Fruit fly (Drosophila melanogaster) whole organism, embryonic: Measurements from ENCODE around the gene CCAP-R.

Experiments
- Awh ChIP-seq: fragments of 200-800 bp; sonication (Bioruptor generic); IDR thresholded peaks from 2 replicates; pipeline ENCODE4, ENCODE4 v1.3.6; 2022; ENCODE audit warnings: missing biosample characterization, missing genetic modification characterization
- Blimp-1 ChIP-seq: fragments of 200-800 bp; sonication (Bioruptor generic); optimal IDR thresholded peaks from 3 replicates; lab custom pipeline; 2018; ENCODE audit warnings: missing biosample characterization, missing genetic modification characterization, mild to moderate bottlenecking, moderate library complexity, missing genetic modification reagents
- Bteb2 ChIP-seq: fragments of 200-800 bp; sonication (Bioruptor generic); optimal IDR thresholded peaks from 2 replicates; lab custom pipeline; 2016; ENCODE audit warnings: missing biosample characterization, missing genetic modification characterization
- C15 ChIP-seq: fragments of 200-800 bp; sonication (Bioruptor generic); IDR thresholded peaks from 3 replicates; pipeline ENCODE4 v1.3.6; 2022; ENCODE audit warnings: missing biosample characterization, missing genetic modification characterization
- CG11695 ChIP-seq: fragments of 200-800 bp; sonication (Bioruptor generic); IDR thresholded peaks from 3 replicates; pipeline ENCODE4 v1.3.6; 2022; ENCODE audit warnings: missing biosample characterization, missing genetic modification characterization
- CG11723 ChIP-seq: fragments of 200-800 bp; sonication (Bioruptor generic); optimal IDR thresholded peaks from 2 replicates; lab custom pipeline; 2017; ENCODE audit warnings: missing biosample characterization, mild to moderate bottlenecking, missing genetic modification characterization
- CG12391 ChIP-seq: fragments of 200-800 bp; sonication (Bioruptor generic); optimal IDR thresholded peaks from 3 replicates; lab custom pipeline; 2018; ENCODE audit warnings: missing biosample characterization, mild to moderate bottlenecking, missing genetic modification characterization, moderate library complexity
- CG14014 ChIP-seq: fragments of 200-800 bp; sonication (Bioruptor generic); IDR thresholded peaks from 2 replicates; pipeline ENCODE4 v1.3.6; 2022; ENCODE audit warnings: missing biosample characterization, missing genetic modification characterization
- CG14667 ChIP-seq: fragments of 200-800 bp; sonication (Bioruptor generic); IDR thresholded peaks from 2 replicates; pipeline ENCODE4 v1.3.6; 2022; ENCODE audit warnings: missing biosample characterization, missing genetic modification characterization
- CG15011 ChIP-seq: fragments of 200-800 bp; sonication (Bioruptor generic); optimal IDR thresholded peaks from 3 replicates; lab custom pipeline; 2018; ENCODE audit warnings: missing biosample characterization, mild to moderate bottlenecking, missing genetic modification characterization
- CG1647 ChIP-seq: fragments of 200-800 bp; sonication (Bioruptor generic); optimal IDR thresholded peaks from 3 replicates; lab custom pipeline; 2016; ENCODE audit warnings: missing biosample characterization, missing genetic modification characterization
- CG2129 ChIP-seq: fragments of 200-800 bp; sonication (Bioruptor generic); IDR thresholded peaks from 2 replicates; pipeline ENCODE4 v1.3.6; 2022; ENCODE audit warnings: missing biosample characterization, missing genetic modification characterization; ENCODE audit not compliant: partially characterized antibody
- CG2199 ChIP-seq: fragments of 200-800 bp; sonication (Bioruptor generic); IDR thresholded peaks from 3 replicates; pipeline ENCODE4 v1.3.6; 2022; ENCODE audit warnings: missing biosample characterization, missing genetic modification characterization
- CG4328 ChIP-seq: fragments of 200-800 bp; sonication (Bioruptor generic); optimal IDR thresholded peaks from 3 replicates; lab custom pipeline; 2017; ENCODE audit warnings: missing biosample characterization, missing genetic modification reagents, missing genetic modification characterization
- CG6272 ChIP-seq: fragments of 200-800 bp; sonication (Bioruptor generic); IDR thresholded peaks from 2 replicates; pipeline ENCODE4 v1.3.6; 2022; ENCODE audit warnings: missing biosample characterization, missing genetic modification characterization
- CG6765 ChIP-seq: fragments of 200-800 bp; sonication (Bioruptor generic); optimal IDR thresholded peaks from 3 replicates; lab custom pipeline; 2017; ENCODE audit warnings: missing biosample characterization, mild to moderate bottlenecking, missing genetic modification characterization
- CG6791 ChIP-seq: fragments of 200-800 bp; sonication (Bioruptor generic); IDR thresholded peaks from 3 replicates; pipeline ENCODE4 v1.3.6; 2022; ENCODE audit warnings: missing biosample characterization, missing genetic modification characterization; ENCODE audit not compliant: partially characterized antibody
- CG7745 ChIP-seq: fragments of 200-800 bp; sonication (Bioruptor generic); optimal IDR thresholded peaks from 2 replicates; lab custom pipeline; 2018; ENCODE audit warnings: missing biosample characterization, mild to moderate bottlenecking, missing genetic modification characterization, moderate library complexity
- CG8281 ChIP-seq: fragments of 200-800 bp; sonication (Bioruptor generic); optimal IDR thresholded peaks from 2 replicates; lab custom pipeline; 2018; ENCODE audit warnings: missing biosample characterization, mild to moderate bottlenecking, missing genetic modification characterization, moderate library complexity
- CG8290 ChIP-seq, 3 experiments: fragments of 200-800 bp; sonication (Bioruptor generic); optimal IDR thresholded peaks; 2 replicates each; lab custom pipeline; 2016 to 2019; ENCODE audit warnings: missing biosample characterization in 3 of 3, missing genetic modification characterization in 3 of 3, mild to moderate bottlenecking in 2 of 3, moderate library complexity in 1 of 3
- Dp ChIP-seq: fragments of 200-800 bp; sonication (Bioruptor generic); optimal IDR thresholded peaks from 2 replicates; lab custom pipeline; 2018; ENCODE audit warnings: missing biosample characterization, mild to moderate bottlenecking, missing genetic modification characterization, moderate library complexity
- Fer3 ChIP-seq: fragments of 200-800 bp; sonication (Bioruptor generic); optimal IDR thresholded peaks from 2 replicates; lab custom pipeline; 2018; ENCODE audit warnings: missing biosample characterization, mild to moderate bottlenecking, missing genetic modification characterization, moderate library complexity
- HLH54F ChIP-seq: fragments of 200-800 bp; sonication (Bioruptor generic); optimal IDR thresholded peaks from 3 replicates; lab custom pipeline; 2016; ENCODE audit warnings: missing biosample characterization, missing genetic modification characterization
- Hey ChIP-seq: fragments of 200-800 bp; sonication (Bioruptor generic); optimal IDR thresholded peaks from 3 replicates; lab custom pipeline; 2018; ENCODE audit warnings: missing biosample characterization, mild to moderate bottlenecking, missing genetic modification characterization
- Lhr ChIP-seq: fragments of 200-800 bp; sonication (Bioruptor generic); optimal IDR thresholded peaks from 3 replicates; lab custom pipeline; 2017; ENCODE audit warnings: mild to moderate bottlenecking, missing biosample characterization, missing genetic modification reagents, missing genetic modification characterization
- Lpt ChIP-seq: fragments of >200 bp; optimal IDR thresholded peaks from 2 replicates; lab custom pipeline; 2018; ENCODE audit warnings: missing biosample characterization, missing genetic modification characterization
- MBD-R2 ChIP-seq: fragments of 200-800 bp; sonication (Bioruptor generic); IDR thresholded peaks from 2 replicates; pipeline ENCODE4 v1.3.6; 2022; ENCODE audit warnings: missing biosample characterization, missing genetic modification characterization
- Mrtf ChIP-seq: fragments of 200-800 bp; sonication (Bioruptor generic); IDR thresholded peaks from 3 replicates; pipeline ENCODE4 v1.3.6; 2022; ENCODE audit warnings: missing biosample characterization, missing genetic modification characterization
- NC2α ChIP-seq: fragments of 200-800 bp; sonication (Bioruptor generic); optimal IDR thresholded peaks from 2 replicates; lab custom pipeline; 2016; ENCODE audit warnings: missing biosample characterization, missing genetic modification characterization
- Neu2 ChIP-seq: fragments of 200-800 bp; sonication (Bioruptor generic); optimal IDR thresholded peaks from 3 replicates; lab custom pipeline; 2016; ENCODE audit warnings: missing biosample characterization, missing genetic modification characterization, borderline replicate concordance
- NfI ChIP-seq: fragments of 200-800 bp; sonication (Bioruptor generic); optimal IDR thresholded peaks from 3 replicates; lab custom pipeline; 2018; ENCODE audit warnings: missing biosample characterization, mild to moderate bottlenecking, missing genetic modification characterization, moderate library complexity
- Ptx1 ChIP-seq: fragments of 200-800 bp; sonication (Bioruptor generic); IDR thresholded peaks from 2 replicates; pipeline ENCODE4 v1.3.6; 2022; ENCODE audit warnings: missing biosample characterization, missing genetic modification characterization
- amos ChIP-seq: fragments of 200-800 bp; sonication (Bioruptor generic); IDR thresholded peaks from 2 replicates; pipeline ENCODE4 v1.3.6; 2022; ENCODE audit warnings: missing biosample characterization, missing genetic modification characterization; ENCODE audit not compliant: partially characterized antibody
- aop ChIP-seq: fragments of 200-800 bp; sonication (Bioruptor generic); IDR thresholded peaks from 2 replicates; pipeline ENCODE4 v1.3.6; 2022; ENCODE audit warnings: missing biosample characterization, missing genetic modification characterization
- ato ChIP-seq: fragments of 200-800 bp; sonication (Bioruptor generic); IDR thresholded peaks from 2 replicates; pipeline ENCODE4 v1.3.6; 2022; ENCODE audit warnings: missing biosample characterization, missing genetic modification characterization; ENCODE audit not compliant: partially characterized antibody
- az2 ChIP-seq: fragments of 200-800 bp; sonication (Bioruptor generic); optimal IDR thresholded peaks from 3 replicates; lab custom pipeline; 2016; ENCODE audit warnings: missing biosample characterization, missing genetic modification characterization
- cato ChIP-seq: fragments of 200-800 bp; sonication (Bioruptor generic); optimal IDR thresholded peaks from 2 replicates; lab custom pipeline; 2016; ENCODE audit warnings: missing biosample characterization, missing genetic modification characterization, borderline replicate concordance
- chn ChIP-seq: fragments of 200-800 bp; sonication (Bioruptor generic); optimal IDR thresholded peaks from 2 replicates; lab custom pipeline; 2016; ENCODE audit warnings: missing biosample characterization, missing genetic modification characterization
- eve ChIP-seq, 2 experiments: fragments of >200 bp; optimal IDR thresholded peaks; 2 replicates each; lab custom pipeline; 2017; ENCODE audit warnings: missing biosample characterization in 2 of 2, missing genetic modification characterization in 2 of 2
- hth ChIP-seq: fragments of >200 bp; optimal IDR thresholded peaks from 2 replicates; lab custom pipeline; 2017; ENCODE audit warnings: inconsistent platforms
- ken ChIP-seq: fragments of 200-800 bp; sonication (Bioruptor generic); IDR thresholded peaks from 3 replicates; pipeline ENCODE4 v1.3.6; 2022; ENCODE audit warnings: missing biosample characterization, missing genetic modification characterization
- lmd ChIP-seq: fragments of 200-800 bp; sonication (Bioruptor generic); IDR thresholded peaks from 2 replicates; pipeline ENCODE4 v1.3.6; 2022; ENCODE audit warnings: missing biosample characterization, missing genetic modification characterization
- nmo ChIP-seq: fragments of 200-800 bp; sonication (Bioruptor generic); optimal IDR thresholded peaks from 2 replicates; lab custom pipeline; 2018; ENCODE audit warnings: missing biosample characterization, mild to moderate bottlenecking, missing genetic modification characterization, moderate library complexity
- nom ChIP-seq: fragments of 200-800 bp; sonication (Bioruptor generic); optimal IDR thresholded peaks from 2 replicates; lab custom pipeline; 2017; ENCODE audit warnings: missing biosample characterization, missing genetic modification characterization, mild to moderate bottlenecking, moderate library complexity, missing genetic modification reagents
- onecut ChIP-seq: fragments of 200-800 bp; sonication (Bioruptor generic); IDR thresholded peaks from 2 replicates; pipeline ENCODE4 v1.3.6; 2022; ENCODE audit warnings: missing biosample characterization, missing genetic modification characterization
- rib ChIP-seq: fragments of 200-800 bp; sonication (Bioruptor generic); IDR thresholded peaks from 2 replicates; pipeline ENCODE4 v1.3.6; 2022; ENCODE audit warnings: missing biosample characterization, missing genetic modification characterization
- row ChIP-seq: fragments of 200-800 bp; sonication (Bioruptor generic); IDR thresholded peaks from 3 replicates; pipeline ENCODE4 v1.3.6; 2022; ENCODE audit warnings: missing biosample characterization, missing genetic modification characterization
- sqz ChIP-seq: fragments of 200-800 bp; sonication (Bioruptor generic); optimal IDR thresholded peaks from 3 replicates; lab custom pipeline; 2018; ENCODE audit warnings: missing biosample characterization, mild to moderate bottlenecking, missing genetic modification characterization
- ttk ChIP-seq: fragments of 200-800 bp; sonication (Bioruptor generic); IDR thresholded peaks from 2 replicates; pipeline ENCODE4 v2.1.2; 2022; ENCODE audit warnings: missing biosample characterization, missing genetic modification characterization

The CCAP-R gene

DNA sequence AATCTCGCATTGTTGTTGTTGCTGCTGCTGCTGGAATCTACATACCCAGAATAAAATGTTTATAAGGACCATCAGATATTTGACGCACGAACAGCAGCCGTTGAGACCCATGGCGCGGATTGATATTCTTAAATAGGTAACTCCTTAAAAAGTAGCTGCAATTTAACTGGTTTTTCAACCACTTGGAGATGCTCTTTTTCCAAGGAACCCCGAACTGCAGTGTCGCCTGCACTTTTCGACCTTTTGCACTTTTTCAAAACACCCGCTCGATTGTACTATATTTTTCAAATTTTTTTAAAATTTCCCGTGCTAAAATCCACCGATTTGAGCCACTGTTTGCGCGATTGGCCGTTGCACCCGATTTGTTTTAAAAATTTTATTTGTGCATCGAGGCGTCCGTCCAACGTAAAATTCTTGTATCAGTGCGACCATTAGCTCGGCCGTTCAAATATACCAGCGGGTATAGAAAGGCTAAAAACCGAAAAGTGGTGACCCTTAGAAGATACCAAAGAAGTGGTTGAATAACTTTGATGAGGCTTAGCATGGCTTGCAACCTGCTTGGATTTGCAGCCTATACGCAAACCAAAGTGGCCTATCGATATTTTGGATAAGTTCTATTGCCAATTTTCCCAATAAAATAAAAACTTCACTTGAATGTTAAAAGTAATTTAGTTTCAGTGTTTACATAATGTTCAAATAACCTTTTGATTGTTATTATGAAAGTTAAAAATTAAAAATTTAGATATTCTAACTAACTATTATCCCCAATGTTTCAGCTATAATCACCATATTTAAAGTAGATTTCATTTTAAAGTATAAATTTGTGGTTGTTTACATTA, 74.9 kb downstream of the CCAP-R start, which contains the start of gene Tsp96F (continued):
- TF ChIP-seq CG14667 (GFP tag; lab: Robert Waterston, UW) (no peak), cato (no peak), CG11695 (GFP tag; lab: Robert Waterston, UW) (no peak), ken (GFP tag; lab: Robert Waterston, UW) (0 out of 3 replicates have a peak, but pooled peaks have one; percentile 9), C15 (GFP tag; lab: Robert Waterston, UW) (no peak), aop (GFP tag; lab: Robert Waterston, UW) (no peak), Lpt (GFP tag; lab: Kevin White, UChicago) (no peak), Neu2 (no peak), Lhr (GFP tag; lab: Kevin White, UChicago) (peak; percentile 82), Blimp-1 (GFP tag; lab: Kevin White, UChicago) (no peak), Ptx1 (GFP tag; lab: Robert Waterston, UW) (no peak), nom (no peak), CG2199 (no peak), CG8290 (GFP tag; optimal IDR thresholded peaks at IDR 0.05; lab: Kevin White, UChicago) (no peak), CG8290 (tag; optimal IDR thresholded peaks at IDR 0.05; lab: Kevin White, UChicago) (peak in 1 of 2 experiments; percentile 81), CG15011 (GFP tag; lab: Kevin White, UChicago) (no peak), hth (no peak), row (GFP tag; lab: Robert Waterston, UW) (peak; percentile 43; the same call in 2 of the 3 replicates), CG2129 (GFP tag; lab: Robert Waterston, UW) (no peak), CG11723 (GFP tag; lab: Kevin White, UChicago) (no peak), CG8281 (tag; lab: Kevin White, UChicago) (no peak), nmo (no peak), ttk (GFP tag; lab: Robert Waterston, UW) (no peak), Bteb2 (no peak), Fer3 (no peak), eve (GFP tag; optimal IDR thresholded peaks at IDR 0.05; lab: Kevin White, UChicago) (no peak), CG6791 (peak; percentile 69), NC2α (GFP tag; lab: Kevin White, UChicago) (no peak), CG6765 (GFP tag; lab: Kevin White, UChicago) (no peak), lmd (GFP tag; lab: Robert Waterston, UW) (no peak), Mrtf (GFP tag; lab: Robert Waterston, UW) (no peak), MBD-R2 (GFP tag; lab: Robert Waterston, UW) (peak; percentile 54), CG7745 (no peak), az2 (GFP tag; lab: Kevin White, UChicago) (no peak), Awh (GFP tag; lab: Robert Waterston, UW) (no peak), rib (GFP tag; lab: Robert Waterston, UW) (no peak), amos (peak; percentile 73), CG14014 (GFP tag; lab: Robert Waterston, UW) (no peak), CG12391 (tag; lab: Kevin White, UChicago) (no peak), Hey (tag; lab: Kevin White, UChicago) (no peak), ato (peak; percentile 13; the same call in 1 of the 2 replicates), NfI (GFP tag; lab: Kevin White, UChicago) (peak; percentile 3), sqz (GFP tag; lab: Kevin White, UChicago) (no peak), chn (no peak), CG4328 (GFP tag; lab: Kevin White, UChicago) (no peak), CG1647 (GFP tag; lab: Kevin White, UChicago) (no peak), HLH54F (GFP tag; lab: Kevin White, UChicago) (no peak), onecut (GFP tag; lab: Robert Waterston, UW) (peak; percentile 27; the same call in 1 of the 2 replicates), CG6272 (GFP tag; lab: Robert Waterston, UW) (no peak), Dp (GFP tag; lab: Kevin White, UChicago) (peak; percentile 50)
